Worm (Caenorhabditis elegans) whole organism, mixed stage, embryonic: Measurements from ENCODE around the gene glr-2.

Experiments used
- blmp-1 ChIP-seq: fragments of 150-350 bp; optimal IDR thresholded peaks from 2 replicates; lab custom pipeline; 2014; ENCODE audit warnings: missing biosample characterization, missing genetic modification characterization
- lin-13 ChIP-seq: fragments of 150-350 bp; optimal IDR thresholded peaks from 2 replicates; lab custom pipeline; 2014; ENCODE audit warnings: missing biosample characterization, missing genetic modification characterization
- unc-39 ChIP-seq: fragments of 150-350 bp; optimal IDR thresholded peaks from 2 replicates; lab custom pipeline; 2014; ENCODE audit warnings: missing biosample characterization, missing genetic modification characterization

DNA sequence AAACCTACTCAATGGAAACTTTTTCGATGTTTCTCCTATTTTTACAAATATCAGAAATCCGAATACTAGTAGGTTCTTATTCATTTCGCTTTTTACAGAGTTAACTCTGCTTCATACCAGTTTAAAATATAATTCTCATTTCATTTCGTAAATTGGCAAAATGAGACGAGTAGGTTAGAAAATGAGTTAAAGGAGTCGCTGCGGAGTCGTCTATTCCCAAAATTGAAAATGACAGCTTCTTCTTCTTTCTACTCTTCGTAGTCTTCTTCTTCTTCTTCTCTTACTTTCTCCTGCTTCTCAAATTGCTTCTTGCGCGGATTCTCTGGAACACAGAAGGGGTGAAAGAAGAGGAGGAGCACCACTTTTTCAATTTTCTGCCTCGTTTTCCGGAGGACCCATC, at the start of gene glr-2:
- TF ChIP-seq blmp-1 = no peak
- no peak for TF ChIP-seq lin-13 (tag; lab: Kevin White, UChicago)
- TF ChIP-seq unc-39 = no peak
